Worm (Caenorhabditis elegans): Measurements from ENCODE around the gene C18H9.6.

The C18H9.6 gene

DNA sequence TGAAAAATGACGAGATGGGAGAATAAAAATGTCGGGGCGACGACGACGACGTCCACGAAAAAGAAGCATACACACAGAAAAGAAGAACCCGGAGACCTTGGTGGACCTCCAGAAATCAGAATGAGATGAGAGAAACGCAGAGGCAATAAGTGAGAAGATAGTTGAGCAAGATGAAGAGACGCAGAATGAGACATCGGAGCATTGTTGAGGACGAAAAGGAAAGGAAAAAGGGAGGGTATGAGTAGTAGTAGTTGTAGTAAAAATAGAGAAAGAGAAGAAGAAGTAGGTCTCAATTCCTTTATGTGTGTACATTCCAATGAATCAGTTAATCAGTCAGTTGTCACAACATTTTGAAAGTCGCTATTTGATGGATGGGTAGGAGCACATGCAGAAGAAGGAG, 27.9 kb upstream of the C18H9.6 start, which contains the start of gene T14B4.8 (continued):
- TF ChIP-seq nhr-77 (tag; optimal IDR thresholded peaks at IDR 0.05) (no peak), mef-2 (tag; optimal IDR thresholded peaks at IDR 0.05) (no peak), rnt-1 (tag; optimal IDR thresholded peaks at IDR 0.05) (peak; percentile 17), nhr-71 (tag; optimal IDR thresholded peaks at IDR 0.05) (peak; percentile 33), lin-14 (GFP tag; optimal IDR thresholded peaks at IDR 0.05) (peak; percentile 69), mab-9 (GFP tag; IDR thresholded peaks at IDR 0.05) (no peak), ceh-88 (GFP tag; IDR thresholded peaks at IDR 0.05) (no peak), grh-1 (GFP tag; IDR thresholded peaks at IDR 0.05) (no peak), efl-1 (optimal IDR thresholded peaks at IDR 0.05) (peak; percentile 13 to 41), efl-1 (GFP tag; optimal IDR thresholded peaks at IDR 0.05 in 1 of 2) (peak in 1 of 2 experiments; percentile 50), snu-23 (GFP tag; optimal IDR thresholded peaks at IDR 0.05) (no peak), nhr-12 (tag; optimal IDR thresholded peaks at IDR 0.05) (no peak), nhr-85 (tag) (no peak), ceh-90 (tag; optimal IDR thresholded peaks at IDR 0.05) (no peak), unc-62 (GFP tag; optimal IDR thresholded peaks at IDR 0.05) (no peak)

DNA sequence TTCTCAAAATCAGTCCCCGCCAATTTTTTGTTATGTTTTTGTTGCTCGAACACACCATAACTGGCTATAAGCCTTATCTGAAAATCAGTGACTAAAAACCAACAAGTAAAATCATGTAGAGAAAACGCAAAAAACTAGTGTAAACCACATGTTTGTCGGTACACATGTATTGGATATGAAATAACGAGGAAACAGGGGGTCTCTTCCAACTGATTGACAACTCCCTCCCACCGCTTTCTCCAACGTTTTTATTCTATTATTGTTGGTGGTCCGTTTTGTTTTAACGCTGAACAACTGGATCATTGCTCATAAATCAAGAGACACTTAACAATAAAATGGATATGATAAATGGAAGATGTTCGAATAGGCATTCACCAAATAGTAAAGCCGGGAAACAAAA, 25.4 kb upstream of the C18H9.6 start:
- TF ChIP-seq lin-14 (GFP tag; optimal IDR thresholded peaks at IDR 0.05) (peak; percentile 32), dsc-1 (tag; optimal IDR thresholded peaks at IDR 0.05) (peak; percentile 52), efl-1 (optimal IDR thresholded peaks at IDR 0.05) (no peak), efl-1 (GFP tag; optimal IDR thresholded peaks at IDR 0.05 in 1 of 2) (no peak), lin-35 (GFP tag; optimal IDR thresholded peaks at IDR 0.05) (no peak), egl-13 (tag; optimal IDR thresholded peaks at IDR 0.05) (no peak), ama-1 (optimal IDR thresholded peaks at IDR 0.05) (no peak), unc-130 (tag; optimal IDR thresholded peaks at IDR 0.05) (no peak), unc-86 (tag; optimal IDR thresholded peaks at IDR 0.05) (no peak), hlh-4 (tag; optimal IDR thresholded peaks at IDR 0.05) (no peak)

ce11 chrII:6721581-6721980, 20.2 kb upstream of the C18H9.6 start:
- TF ChIP-seq nhr-28 (tag; optimal IDR thresholded peaks at IDR 0.05) = no peak
- TF ChIP-seq hlh-17 (GFP tag; optimal IDR thresholded peaks at IDR 0.05; ENCODE audit: borderline replicate concordance) = no peak
- TF ChIP-seq ets-5 (GFP tag; IDR thresholded peaks at IDR 0.05) = no peak
- TF ChIP-seq egl-27 (tag; optimal IDR thresholded peaks at IDR 0.05) = no peak
- TF ChIP-seq nhr-84 (tag; optimal IDR thresholded peaks at IDR 0.05) = no peak
- TF ChIP-seq unc-86 (tag; optimal IDR thresholded peaks at IDR 0.05) = no peak
- no peak for TF ChIP-seq nhr-11 (tag; optimal IDR thresholded peaks at IDR 0.05)
- TF ChIP-seq blmp-1 (tag; optimal IDR thresholded peaks at IDR 0.05) = no peak
- no peak for TF ChIP-seq ceh-90 (tag; optimal IDR thresholded peaks at IDR 0.05)
- TF ChIP-seq mab-9 (GFP tag; IDR thresholded peaks at IDR 0.05) = no peak
- TF ChIP-seq C04F5.9 (tag; optimal IDR thresholded peaks at IDR 0.05) = no peak
- TF ChIP-seq grh-1 (GFP tag; IDR thresholded peaks at IDR 0.05) = 0 out of 2 replicates have a peak, but pooled peaks have one; percentile 9
- TF ChIP-seq elt-2 (tag; optimal IDR thresholded peaks at IDR 0.05) = no peak
- TF ChIP-seq unc-130 (tag; optimal IDR thresholded peaks at IDR 0.05) = no peak
- TF ChIP-seq ceh-8 (GFP tag; optimal IDR thresholded peaks at IDR 0.05) = no peak
- no peak for TF ChIP-seq unc-30 (tag; optimal IDR thresholded peaks at IDR 0.05)
- TF ChIP-seq C34B4.2 (tag; optimal IDR thresholded peaks at IDR 0.05) = no peak
- no peak for TF ChIP-seq fkh-10 (GFP tag; optimal IDR thresholded peaks at IDR 0.05)
- TF ChIP-seq ces-1 (GFP tag; optimal IDR thresholded peaks at IDR 0.05) = no peak
- TF ChIP-seq ceh-82 (tag; optimal IDR thresholded peaks at IDR 0.05) = peak in 1 of 3 experiments; percentile 12
- TF ChIP-seq mdl-1 (tag; optimal IDR thresholded peaks at IDR 0.05) = no peak
- no peak for TF ChIP-seq efl-3 (GFP tag; optimal IDR thresholded peaks at IDR 0.05)
- peak; percentile 56 for TF ChIP-seq nhr-71 (tag; optimal IDR thresholded peaks at IDR 0.05)
- no peak for TF ChIP-seq Y116A8C.19 (tag; optimal IDR thresholded peaks at IDR 0.05; ENCODE audit: borderline replicate concordance)
- TF ChIP-seq lir-3 (tag; optimal IDR thresholded peaks at IDR 0.05; ENCODE audit: poor library complexity) = peak; percentile 25
- peak; percentile 26 for TF ChIP-seq xbp-1 (tag; optimal IDR thresholded peaks at IDR 0.05)
- no peak for TF ChIP-seq vab-15 (tag; optimal IDR thresholded peaks at IDR 0.05)
- peak in 2 of 6 experiments; percentile 9 to 17 for TF ChIP-seq elt-3 (tag; optimal IDR thresholded peaks at IDR 0.05)
- TF ChIP-seq aha-1 (tag; optimal IDR thresholded peaks at IDR 0.05) = no peak
- no peak for TF ChIP-seq mef-2 (tag; optimal IDR thresholded peaks at IDR 0.05)
- TF ChIP-seq fkh-4 (tag; optimal IDR thresholded peaks at IDR 0.05; ENCODE audit: borderline replicate concordance) = no peak
- TF ChIP-seq snu-23 (GFP tag; optimal IDR thresholded peaks at IDR 0.05) = peak; percentile 62
- no peak for TF ChIP-seq hpl-2 (GFP tag; optimal IDR thresholded peaks at IDR 0.05)
- no peak for TF ChIP-seq sup-37 (GFP tag; optimal IDR thresholded peaks at IDR 0.05)
- peak; percentile 45 for TF ChIP-seq nhr-77 (tag; optimal IDR thresholded peaks at IDR 0.05)
- no peak for TF ChIP-seq ztf-4 (tag; optimal IDR thresholded peaks at IDR 0.05)

All from whole organism, L1 larva.